Fruit fly (Drosophila melanogaster): ENCODE data around the gene Zif.
A peak's percentile ranks its signal among the peaks of the same experiment; 100 is the strongest.

The Zif gene

dm6 chr3R:6410412-6411225 is 46.3 kb upstream of the Zif start (continued):
- TF ChIP-seq GATAd (GFP tag; optimal IDR thresholded peaks at IDR 0.05) (no peak), Sp1 (GFP tag; optimal IDR thresholded peaks at IDR 0.05) (peak; percentile 76)

DNA sequence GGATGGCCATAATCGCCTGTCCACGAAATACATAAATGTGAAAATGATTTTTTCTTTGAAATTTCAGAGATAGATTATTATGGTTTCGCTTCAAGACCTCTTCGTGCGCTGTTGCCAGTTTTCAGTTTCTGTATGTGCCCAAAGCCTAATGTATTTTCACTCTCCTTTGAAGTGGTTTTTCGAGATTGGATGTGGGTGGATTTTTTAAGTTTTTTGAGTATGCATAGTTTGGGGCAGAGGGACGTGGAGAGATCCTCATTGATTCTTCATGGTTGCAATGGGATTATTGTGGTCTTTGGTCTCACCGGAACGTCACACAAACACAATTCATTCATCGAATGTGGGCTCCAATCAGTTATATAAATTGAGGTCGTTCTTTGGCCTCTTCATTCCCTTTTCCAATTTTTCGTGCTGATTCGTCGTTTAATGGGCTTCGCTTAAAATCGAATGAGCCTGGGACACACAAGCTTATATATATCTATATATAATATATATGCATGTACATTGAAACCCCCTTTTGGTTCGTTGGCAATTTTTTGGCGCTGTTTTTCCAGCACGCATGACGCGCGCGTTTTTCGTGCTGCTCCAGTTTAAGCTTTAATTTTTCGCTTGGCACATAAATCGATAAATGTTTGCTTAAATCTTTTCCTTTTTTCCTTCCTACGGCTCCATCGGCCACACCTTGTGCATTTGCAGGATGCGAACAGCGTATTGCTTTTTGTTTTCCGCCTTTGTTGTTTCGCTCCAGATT is 45.3 kb upstream of the Zif start:
- TF ChIP-seq Dfd (GFP tag; optimal IDR thresholded peaks at IDR 0.05) (no peak), dl (GFP tag; optimal IDR thresholded peaks at IDR 0.05; ENCODE audit: insufficient read depth in 1 of 2, partially characterized antibody in 2 of 2) (no peak), woc (GFP tag; optimal IDR thresholded peaks at IDR 0.05) (no peak), Jra (GFP tag; optimal IDR thresholded peaks at IDR 0.05) (no peak), Dif (GFP tag; optimal IDR thresholded peaks at IDR 0.05; ENCODE audit: partially characterized antibody) (no peak)

DNA sequence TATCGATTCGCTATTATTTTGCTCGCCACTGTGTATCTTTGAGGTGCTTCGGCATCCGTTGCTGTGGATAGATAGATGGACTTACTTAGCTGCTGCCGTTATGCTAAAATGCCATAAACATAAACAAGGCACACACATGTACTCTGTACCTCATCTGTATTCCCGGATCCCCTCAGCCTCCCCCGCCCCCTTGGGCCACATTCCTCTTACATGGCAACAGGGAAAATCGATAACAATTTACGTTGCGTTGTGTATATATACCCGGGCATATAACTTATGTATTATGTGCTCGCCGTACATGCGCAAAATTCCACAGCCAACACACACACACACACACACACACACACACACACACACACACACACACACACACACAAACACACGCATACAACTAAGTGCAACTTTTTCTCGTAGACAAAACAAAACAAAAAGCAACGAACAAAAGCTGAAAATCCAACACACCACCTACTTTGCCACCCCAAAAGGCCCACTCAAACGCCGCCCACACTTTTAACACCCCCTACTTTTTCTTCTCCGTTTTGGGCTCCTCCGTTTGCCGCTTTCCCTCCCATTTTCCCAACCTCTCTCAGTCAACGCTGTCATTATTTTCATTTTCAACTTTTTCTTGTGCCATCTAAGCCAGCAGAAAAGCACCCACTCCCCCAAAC is 43.0 kb upstream of the Zif start:
- TF ChIP-seq fru (GFP tag; optimal IDR thresholded peaks at IDR 0.05) (no peak), ey (GFP tag; optimal IDR thresholded peaks at IDR 0.05) (no peak), Hnf4 (GFP tag; optimal IDR thresholded peaks at IDR 0.05) (no peak), GATAd (GFP tag; optimal IDR thresholded peaks at IDR 0.05) (no peak), Dfd (GFP tag; optimal IDR thresholded peaks at IDR 0.05) (peak; percentile 81)

- TF ChIP-seq Dfd (GFP tag; optimal IDR thresholded peaks at IDR 0.05) (peak; percentile 51), sv (GFP tag; optimal IDR thresholded peaks at IDR 0.05) (no peak), Vsx2 (GFP tag; optimal IDR thresholded peaks at IDR 0.05; ENCODE audit: partially characterized antibody) (no peak), Hnf4 (GFP tag; optimal IDR thresholded peaks at IDR 0.05) (no peak), foxo (GFP tag; optimal IDR thresholded peaks at IDR 0.05) (no peak), Mio (GFP tag; optimal IDR thresholded peaks at IDR 0.05) (no peak), jim (GFP tag; optimal IDR thresholded peaks at IDR 0.05) (no peak), Rel (GFP tag; optimal IDR thresholded peaks at IDR 0.05) (no peak), Rel (tag; optimal IDR thresholded peaks at IDR 0.05) (no peak)
These were observed 42.2 kb upstream of the Zif start for dm6 chr3R:6414439-6415344.

- TF ChIP-seq brk (GFP tag; optimal IDR thresholded peaks at IDR 0.05) (no peak), sv (GFP tag; optimal IDR thresholded peaks at IDR 0.05) (peak; percentile 62), Sp1 (GFP tag; optimal IDR thresholded peaks at IDR 0.05) (peak; percentile 37), rgr (GFP tag; optimal IDR thresholded peaks at IDR 0.05) (peak; percentile 62), jim (GFP tag; optimal IDR thresholded peaks at IDR 0.05) (no peak), br (GFP tag; optimal IDR thresholded peaks at IDR 0.05) (peak; percentile 43), Jra (GFP tag; optimal IDR thresholded peaks at IDR 0.05) (no peak), ey (GFP tag; optimal IDR thresholded peaks at IDR 0.05) (peak; percentile 52), foxo (GFP tag; optimal IDR thresholded peaks at IDR 0.05) (peak in 1 of 2 experiments; percentile 61), lola (GFP tag; optimal IDR thresholded peaks at IDR 0.05) (no peak), h (GFP tag; optimal IDR thresholded peaks at IDR 0.05) (peak; percentile 42), CG32264 (GFP tag; optimal IDR thresholded peaks at IDR 0.05) (peak; percentile 35), Hnf4 (GFP tag; optimal IDR thresholded peaks at IDR 0.05) (peak; percentile 52), dmrt93B (GFP tag; optimal IDR thresholded peaks at IDR 0.05) (peak; percentile 4), Dfd (GFP tag; optimal IDR thresholded peaks at IDR 0.05) (no peak), tai (GFP tag; optimal IDR thresholded peaks at IDR 0.05) (no peak), psq (GFP tag; optimal IDR thresholded peaks at IDR 0.05) (peak; percentile 21), fru (GFP tag; optimal IDR thresholded peaks at IDR 0.05) (peak; percentile 23), OdsH (GFP tag; optimal IDR thresholded peaks at IDR 0.05) (peak; percentile 44), HLH106 (tag; optimal IDR thresholded peaks at IDR 0.05) (peak; percentile 29), Hr83 (GFP tag; optimal IDR thresholded peaks at IDR 0.05; ENCODE audit: poor library complexity, severe bottlenecking) (peak; percentile 25)
These were observed 40.6 kb upstream of the Zif start for dm6 chr3R:6416242-6416641.
